Fruit fly (Drosophila melanogaster) whole organism, wandering third instar larva: ENCODE data around the gene Elovl7.
A peak's percentile ranks its signal among the peaks of the same experiment; 100 is the strongest.

Experiments used
- CG32264 ChIP-seq: fragments of 200-800 bp; sonication (Bioruptor generic); optimal IDR thresholded peaks from 2 replicates; lab custom pipeline; 2016; ENCODE audit warnings: missing biosample characterization, missing genetic modification characterization
- CG9705 ChIP-seq: fragments of 200-800 bp; sonication (Bioruptor generic); optimal IDR thresholded peaks from 2 replicates; lab custom pipeline; 2018; ENCODE audit warnings: missing biosample characterization, mild to moderate bottlenecking, missing genetic modification characterization
- CrebA ChIP-seq: fragments of 200-800 bp; sonication (Bioruptor generic); optimal IDR thresholded peaks from 2 replicates; lab custom pipeline; 2016; ENCODE audit warnings: missing biosample characterization, mild to moderate bottlenecking, missing genetic modification characterization, borderline replicate concordance
- Dfd ChIP-seq: fragments of >200 bp; optimal IDR thresholded peaks from 2 replicates; lab custom pipeline; 2017; ENCODE audit warnings: missing biosample characterization, missing genetic modification characterization
- GATAd ChIP-seq: sonication (Bioruptor generic); optimal IDR thresholded peaks from 2 replicates; lab custom pipeline; 2016; ENCODE audit warnings: missing biosample characterization, missing genetic modification characterization
- HLH106 ChIP-seq: fragments of 200-800 bp; optimal IDR thresholded peaks from 3 replicates; lab custom pipeline; 2019; ENCODE audit warnings: missing biosample characterization, mild to moderate bottlenecking, missing genetic modification characterization, moderate library complexity
- Hnf4 ChIP-seq: fragments of 200-800 bp; sonication (Bioruptor generic); optimal IDR thresholded peaks from 2 replicates; lab custom pipeline; 2016; ENCODE audit warnings: missing biosample characterization, mild to moderate bottlenecking, missing genetic modification characterization
- Hr78 ChIP-seq: fragments of >200 bp; optimal IDR thresholded peaks from 2 replicates; lab custom pipeline; 2017; ENCODE audit warnings: missing biosample characterization, missing genetic modification characterization
- Hr83 ChIP-seq: fragments of 200-300 bp; sonication (Bioruptor generic); optimal IDR thresholded peaks from 2 replicates; lab custom pipeline; 2016; ENCODE audit warnings: missing biosample characterization, mild to moderate bottlenecking, missing genetic modification characterization, moderate library complexity; ENCODE audit not compliant: poor library complexity, severe bottlenecking
- Jra ChIP-seq: sonication (Bioruptor generic); optimal IDR thresholded peaks from 2 replicates; lab custom pipeline; 2016; ENCODE audit warnings: missing biosample characterization, missing genetic modification characterization
- Mio ChIP-seq: sonication (Bioruptor generic); optimal IDR thresholded peaks from 2 replicates; lab custom pipeline; 2016; ENCODE audit warnings: missing biosample characterization, missing genetic modification characterization
- Myc ChIP-seq: fragments of >200 bp; optimal IDR thresholded peaks from 2 replicates; lab custom pipeline; 2017
- N ChIP-seq: fragments of >200 bp; optimal IDR thresholded peaks from 2 replicates; lab custom pipeline; 2018; ENCODE audit warnings: missing biosample characterization, missing external identifiers, missing genetic modification characterization
- OdsH ChIP-seq: fragments of 200-800 bp; sonication (Bioruptor generic); optimal IDR thresholded peaks from 2 replicates; lab custom pipeline; 2016; ENCODE audit warnings: missing biosample characterization, mild to moderate bottlenecking, missing genetic modification characterization
- Sp1 ChIP-seq: fragments of 200-800 bp; sonication (Bioruptor generic); optimal IDR thresholded peaks from 3 replicates; lab custom pipeline; 2019; ENCODE audit warnings: missing biosample characterization, mild to moderate bottlenecking, missing genetic modification characterization, moderate library complexity
- Vsx2 ChIP-seq: fragments of 200-300, 225-300 bp; sonication (Bioruptor generic); optimal IDR thresholded peaks from 2 replicates; lab custom pipeline; 2018; ENCODE audit warnings: missing biosample characterization, missing genetic modification characterization; ENCODE audit not compliant: partially characterized antibody
- brk ChIP-seq: fragments of 200-800 bp; sonication (Bioruptor generic); optimal IDR thresholded peaks from 2 replicates; lab custom pipeline; 2016; ENCODE audit warnings: missing biosample characterization, mild to moderate bottlenecking, missing genetic modification characterization
- dl ChIP-seq, 2 experiments: fragments of 175-275, 200-275 bp in 1 of 2; fragments of 200-275 bp in 1 of 2; sonication (Bioruptor generic); optimal IDR thresholded peaks; lab custom pipeline; 2018; ENCODE audit warnings: mild to moderate bottlenecking in 2 of 2, missing biosample characterization in 2 of 2, missing genetic modification characterization in 2 of 2, moderate library complexity in 2 of 2; ENCODE audit not compliant: partially characterized antibody in 2 of 2, insufficient read depth in 1 of 2
- dmrt93B ChIP-seq: fragments of 200-800 bp; sonication (Bioruptor generic); optimal IDR thresholded peaks from 2 replicates; lab custom pipeline; 2018; ENCODE audit warnings: missing biosample characterization, mild to moderate bottlenecking, missing genetic modification characterization
- dsf ChIP-seq: sonication (Bioruptor generic); optimal IDR thresholded peaks from 2 replicates; lab custom pipeline; 2016; ENCODE audit warnings: missing biosample characterization, missing genetic modification characterization, borderline replicate concordance
- ey ChIP-seq: fragments of 200-800 bp; sonication (Bioruptor generic); optimal IDR thresholded peaks from 2 replicates; lab custom pipeline; 2016; ENCODE audit warnings: missing biosample characterization, missing genetic modification characterization
- foxo ChIP-seq, 2 experiments: fragments of 200-800 bp; sonication (Bioruptor generic); optimal IDR thresholded peaks; 2 replicates in 1 of 2; 3 replicates in 1 of 2; lab custom pipeline; 2016 to 2017; ENCODE audit warnings: missing biosample characterization in 2 of 2, missing genetic modification characterization in 2 of 2
- fru ChIP-seq: fragments of 200-800 bp; sonication (Bioruptor generic); optimal IDR thresholded peaks from 3 replicates; lab custom pipeline; 2016; ENCODE audit warnings: missing biosample characterization, mild to moderate bottlenecking, missing genetic modification characterization
- h ChIP-seq: fragments of 200-800 bp; sonication (Bioruptor generic); optimal IDR thresholded peaks from 3 replicates; lab custom pipeline; 2016; ENCODE audit warnings: missing biosample characterization, mild to moderate bottlenecking, missing genetic modification characterization
- pan ChIP-seq: fragments of >200 bp; optimal IDR thresholded peaks from 2 replicates; lab custom pipeline; 2017
- rgr ChIP-seq: fragments of 200-800 bp; sonication (Bioruptor generic); optimal IDR thresholded peaks from 3 replicates; lab custom pipeline; 2016; ENCODE audit warnings: missing biosample characterization, mild to moderate bottlenecking, missing genetic modification characterization
- tai ChIP-seq: sonication (Bioruptor generic); optimal IDR thresholded peaks from 2 replicates; lab custom pipeline; 2016; ENCODE audit warnings: missing biosample characterization, missing genetic modification characterization
- usp ChIP-seq: fragments of >200 bp; optimal IDR thresholded peaks from 2 replicates; lab custom pipeline; 2017; ENCODE audit warnings: missing biosample characterization, missing genetic modification characterization

Elovl7 gene

dm6 chr3R:7991446-7991845, 4.2 kb downstream of the Elovl7 start:
- TF ChIP-seq Myc (lab: Kevin White, UChicago) (peak; percentile 38), usp (GFP tag; lab: Kevin White, UChicago) (no peak)

- TF ChIP-seq ey (GFP tag; lab: Kevin White, UChicago) (no peak), OdsH (GFP tag; lab: Kevin White, UChicago) (no peak), fru (GFP tag; lab: Kevin White, UChicago) (peak; percentile 39), brk (GFP tag; lab: Kevin White, UChicago) (no peak), Mio (GFP tag; lab: Kevin White, UChicago) (no peak), HLH106 (no peak)
- TF ChIP-seq, all 38 proteins: peak for 1
Observed at dm6 chr3R:7990799-7991423, 4.7 kb downstream of the Elovl7 start.

- TF ChIP-seq Dfd (GFP tag; lab: Kevin White, UChicago) (peak; percentile 51), Jra (no peak), dmrt93B (GFP tag; lab: Kevin White, UChicago) (no peak), h (GFP tag; lab: Kevin White, UChicago) (no peak), Hnf4 (GFP tag; lab: Kevin White, UChicago) (no peak)
Observed at dm6 chr3R:7990257-7990656, 5.4 kb downstream of the Elovl7 start.

DNA sequence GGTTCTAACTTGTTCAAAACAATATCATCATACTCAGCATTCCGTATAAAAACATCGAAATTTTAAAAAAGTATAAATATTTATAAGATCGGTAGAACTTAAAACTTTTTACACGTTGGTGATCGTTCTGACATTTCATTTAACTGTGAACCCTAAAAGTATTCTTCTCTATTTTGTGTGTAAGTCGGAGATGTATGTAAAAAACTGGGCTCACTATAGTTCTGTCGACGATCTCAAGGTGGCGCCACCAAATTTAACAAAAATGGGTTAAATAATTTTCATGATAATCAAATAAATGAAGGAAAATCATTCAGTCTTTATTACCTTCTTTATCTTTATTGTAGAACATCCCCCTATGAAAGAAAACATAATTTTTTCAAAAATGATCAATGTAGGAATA, 14.3 kb downstream of the Elovl7 start:
- TF ChIP-seq Vsx2 (GFP tag; lab: Kevin White, UChicago) (peak; percentile 50), Hr83 (GFP tag; lab: Kevin White, UChicago) (no peak), tai (GFP tag; lab: Kevin White, UChicago) (peak; percentile 24), GATAd (no peak), Myc (lab: Kevin White, UChicago) (peak; percentile 63)

dm6 chr3R:7980222-7980621, 15.4 kb downstream of the Elovl7 start, which contains the start of gene Sfp84E:
TSS of gene Sfp84E (minus strand) at chr3R:7980322.
- no peak for TF ChIP-seq Sp1 (GFP tag; lab: Kevin White, UChicago)
- TF ChIP-seq GATAd, result no peak
- no peak for TF ChIP-seq HLH106
- TF ChIP-seq foxo (GFP tag; optimal IDR thresholded peaks at IDR 0.05; lab: Kevin White, UChicago), result no peak
- TF ChIP-seq N, result no peak
- TF ChIP-seq Hnf4 (GFP tag; lab: Kevin White, UChicago), result no peak
- TF ChIP-seq CrebA (GFP tag; lab: Kevin White, UChicago), result no peak
- TF ChIP-seq Hr78 (GFP tag; lab: Kevin White, UChicago), result no peak
- no peak for TF ChIP-seq CG9705 (GFP tag; lab: Kevin White, UChicago)
- no peak for TF ChIP-seq Hr83 (GFP tag; lab: Kevin White, UChicago)
- no peak for TF ChIP-seq ey (GFP tag; lab: Kevin White, UChicago)
- TF ChIP-seq pan (lab: Kevin White, UChicago), result no peak

DNA sequence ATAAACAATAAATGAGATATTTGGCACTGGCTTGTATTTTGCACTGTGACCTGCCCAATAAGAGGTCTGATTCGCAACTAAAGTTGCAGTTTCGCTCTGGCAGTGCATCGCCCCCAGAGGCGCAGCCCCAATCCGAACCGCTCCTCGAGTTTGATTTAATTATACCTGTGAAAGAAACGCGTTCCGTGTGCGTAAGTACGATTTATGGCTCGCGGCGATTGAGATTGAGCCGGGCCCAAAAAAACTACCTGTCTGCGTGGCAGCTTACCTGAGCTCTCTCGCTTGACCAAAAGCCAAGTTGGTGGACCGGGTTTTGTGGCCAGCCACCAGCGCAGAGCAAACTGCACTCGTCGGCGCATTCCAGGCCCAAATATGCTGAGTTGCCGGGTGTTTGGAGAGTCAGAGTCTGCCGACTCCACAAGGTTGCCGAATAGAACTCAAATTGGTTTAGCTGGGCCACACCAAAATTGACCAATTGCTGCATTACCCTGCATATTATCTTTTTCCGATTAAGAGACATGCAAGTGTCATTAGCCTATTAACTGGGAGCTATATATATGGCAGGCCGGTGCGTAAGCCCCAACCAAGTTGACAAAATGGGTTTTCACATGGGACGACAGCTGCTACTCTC, 17.2 kb downstream of the Elovl7 start, which contains the start of the genes CD98hc and Os-C:
CD98hc (minus strand) TSS at position 50 of the 631 bp plus-strand sequence.
Os-C (plus strand) TSS at position 581 of the 631 bp plus-strand sequence.
- peak; percentile 2 for TF ChIP-seq Sp1 (GFP tag; lab: Kevin White, UChicago)
- no peak for TF ChIP-seq rgr (GFP tag; lab: Kevin White, UChicago)
- no peak for TF ChIP-seq dl (GFP tag; optimal IDR thresholded peaks at IDR 0.05; lab: Kevin White, UChicago; ENCODE audit: insufficient read depth in 1 of 2, partially characterized antibody in 2 of 2)
- TF ChIP-seq HLH106, result no peak
- TF ChIP-seq CG32264 (GFP tag; lab: Kevin White, UChicago), result no peak
- TF ChIP-seq dsf (GFP tag; lab: Kevin White, UChicago), result no peak
- no peak for TF ChIP-seq Mio (GFP tag; lab: Kevin White, UChicago)
- TF ChIP-seq CG9705 (GFP tag; lab: Kevin White, UChicago), result no peak
- no peak for TF ChIP-seq OdsH (GFP tag; lab: Kevin White, UChicago)
- TF ChIP-seq Hr83 (GFP tag; lab: Kevin White, UChicago), result no peak
- TF ChIP-seq Dfd (GFP tag; lab: Kevin White, UChicago), result no peak
- peak; percentile 84 for TF ChIP-seq CrebA (GFP tag; lab: Kevin White, UChicago)
- no peak for TF ChIP-seq fru (GFP tag; lab: Kevin White, UChicago)
- TF ChIP-seq Hnf4 (GFP tag; lab: Kevin White, UChicago), result no peak
